Fruit fly (Drosophila melanogaster) whole organism, embryonic: ENCODE measurements around the gene asun.

ENCODE experiments used
- Abd-B ChIP-seq: fragments of 200-800 bp; sonication (Bioruptor generic); optimal IDR thresholded peaks from 2 replicates; lab custom pipeline; 2018; ENCODE audit warnings: missing biosample characterization, mild to moderate bottlenecking, missing genetic modification characterization, moderate library complexity
- Adf1 ChIP-seq: fragments of 200-800 bp; sonication (Bioruptor generic); IDR thresholded peaks from 2 replicates; pipeline ENCODE4 v1.3.6; 2022; ENCODE audit warnings: missing biosample characterization, missing genetic modification characterization
- CG1024 ChIP-seq: fragments of 200-800 bp; sonication (Bioruptor generic); IDR thresholded peaks from 2 replicates; pipeline ENCODE4 v1.3.6; 2022; ENCODE audit warnings: missing biosample characterization, missing genetic modification characterization
- CG10267 ChIP-seq: fragments of 200-800 bp; sonication (Bioruptor generic); optimal IDR thresholded peaks from 2 replicates; lab custom pipeline; 2018; ENCODE audit warnings: missing biosample characterization, mild to moderate bottlenecking, missing genetic modification characterization, moderate library complexity
- CG10274 ChIP-seq: fragments of 200-800 bp; sonication (Bioruptor generic); optimal IDR thresholded peaks from 3 replicates; lab custom pipeline; 2017; ENCODE audit warnings: missing biosample characterization, mild to moderate bottlenecking, missing genetic modification characterization
- CG11504 ChIP-seq: fragments of 200-800 bp; sonication (Bioruptor generic); optimal IDR thresholded peaks from 3 replicates; lab custom pipeline; 2019; ENCODE audit warnings: missing biosample characterization, mild to moderate bottlenecking, missing genetic modification characterization, moderate library complexity
- CG12155 ChIP-seq: fragments of 200-800 bp; sonication (Bioruptor generic); optimal IDR thresholded peaks from 3 replicates; lab custom pipeline; 2016; ENCODE audit warnings: missing biosample characterization, missing genetic modification characterization
- CG16815 ChIP-seq: fragments of 200-800 bp; sonication (Bioruptor generic); optimal IDR thresholded peaks from 3 replicates; lab custom pipeline; 2017; ENCODE audit warnings: missing biosample characterization, mild to moderate bottlenecking, missing genetic modification characterization
- CG17186 ChIP-seq: fragments of 200-800 bp; sonication (Bioruptor generic); optimal IDR thresholded peaks from 3 replicates; lab custom pipeline; 2017; ENCODE audit warnings: missing biosample characterization, missing genetic modification reagents, missing genetic modification characterization
- CG17568 ChIP-seq: fragments of 200-800 bp; sonication (Bioruptor generic); optimal IDR thresholded peaks from 2 replicates; lab custom pipeline; 2018; ENCODE audit warnings: missing biosample characterization, mild to moderate bottlenecking, missing genetic modification characterization, moderate library complexity
- CG18262 ChIP-seq: fragments of 200-800 bp; optimal IDR thresholded peaks from 3 replicates; lab custom pipeline; 2019; ENCODE audit warnings: missing biosample characterization, mild to moderate bottlenecking, missing genetic modification characterization, moderate library complexity
- CG4707 ChIP-seq: fragments of 200-800 bp; sonication (Bioruptor generic); optimal IDR thresholded peaks from 2 replicates; lab custom pipeline; 2018; ENCODE audit warnings: missing biosample characterization, mild to moderate bottlenecking, missing genetic modification characterization, moderate library complexity
- CG8290 ChIP-seq, 3 experiments: fragments of 200-800 bp; sonication (Bioruptor generic); optimal IDR thresholded peaks; 2 replicates each; lab custom pipeline; 2016 to 2019; ENCODE audit warnings: missing biosample characterization in 3 of 3, missing genetic modification characterization in 3 of 3, mild to moderate bottlenecking in 2 of 3, moderate library complexity in 1 of 3
- CG9876 ChIP-seq: fragments of 200-800 bp; sonication (Bioruptor generic); optimal IDR thresholded peaks from 2 replicates; lab custom pipeline; 2016; ENCODE audit warnings: missing biosample characterization, missing genetic modification characterization
- CG9932 ChIP-seq: fragments of 200-800 bp; sonication (Bioruptor generic); IDR thresholded peaks from 2 replicates; pipeline ENCODE4 v1.3.6; 2022; ENCODE audit warnings: missing biosample characterization, missing genetic modification characterization
- Dek ChIP-seq: fragments of 200-800 bp; sonication (Bioruptor generic); optimal IDR thresholded peaks from 3 replicates; lab custom pipeline; 2019; ENCODE audit warnings: missing biosample characterization, mild to moderate bottlenecking, missing genetic modification characterization, moderate library complexity
- Dfd ChIP-seq, 2 experiments: fragments of >200 bp; optimal IDR thresholded peaks; 2 replicates each; lab custom pipeline; 2017; ENCODE audit warnings: missing biosample characterization in 2 of 2, missing genetic modification characterization in 2 of 2
- E2f1 ChIP-seq: fragments of 200-800 bp; sonication (Bioruptor generic); IDR thresholded peaks from 2 replicates; pipeline ENCODE4 v1.3.6; 2022; ENCODE audit warnings: missing biosample characterization, missing genetic modification characterization
- Gug ChIP-seq: fragments of 200-800 bp; sonication (Bioruptor generic); IDR thresholded peaks from 4 replicates; pipeline ENCODE4 v1.3.6; 2022; ENCODE audit warnings: missing biosample characterization, missing genetic modification characterization
- HLH3B ChIP-seq: fragments of 200-800 bp; sonication (Bioruptor generic); IDR thresholded peaks from 2 replicates; pipeline ENCODE4 v1.3.6; 2022; ENCODE audit warnings: missing biosample characterization, missing genetic modification characterization
- MBD-R2 ChIP-seq: fragments of 200-800 bp; sonication (Bioruptor generic); IDR thresholded peaks from 2 replicates; pipeline ENCODE4 v1.3.6; 2022; ENCODE audit warnings: missing biosample characterization, missing genetic modification characterization
- MESR4 ChIP-seq: fragments of 200-800 bp; sonication (Bioruptor generic); optimal IDR thresholded peaks from 2 replicates; lab custom pipeline; 2018; ENCODE audit warnings: missing biosample characterization, mild to moderate bottlenecking, missing genetic modification characterization, moderate library complexity
- Med ChIP-seq: fragments of 200-800 bp; sonication (Bioruptor generic); peaks from one replicate; lab custom pipeline; 2016; ENCODE audit warnings: missing biosample characterization, missing genetic modification characterization, mild to moderate bottlenecking, inconsistent platforms, moderate library complexity
- NC2α ChIP-seq: fragments of 200-800 bp; sonication (Bioruptor generic); optimal IDR thresholded peaks from 2 replicates; lab custom pipeline; 2016; ENCODE audit warnings: missing biosample characterization, missing genetic modification characterization
- Opbp ChIP-seq: fragments of 200-800 bp; sonication (Bioruptor generic); IDR thresholded peaks from 3 replicates; pipeline ENCODE4 v1.3.6; 2022; ENCODE audit warnings: missing biosample characterization, missing genetic modification characterization; ENCODE audit not compliant: partially characterized antibody
- Optix ChIP-seq: fragments of 200-800 bp; sonication (Bioruptor generic); IDR thresholded peaks from 3 replicates; pipeline ENCODE4 v1.3.6; 2022; ENCODE audit warnings: missing biosample characterization, missing genetic modification characterization
- Spps ChIP-seq: fragments of 200-800 bp; sonication (Bioruptor generic); optimal IDR thresholded peaks from 2 replicates; lab custom pipeline; 2018; ENCODE audit warnings: missing biosample characterization, mild to moderate bottlenecking, missing genetic modification characterization
- Vsx1 ChIP-seq: fragments of 200-800 bp; sonication (Bioruptor generic); optimal IDR thresholded peaks from 2 replicates; lab custom pipeline; 2017; ENCODE audit warnings: missing biosample characterization, mild to moderate bottlenecking, missing genetic modification characterization, missing genetic modification reagents
- abd-A ChIP-seq: fragments of 200-800 bp; sonication (Bioruptor generic); optimal IDR thresholded peaks from 3 replicates; lab custom pipeline; 2019; ENCODE audit warnings: missing biosample characterization, mild to moderate bottlenecking, missing genetic modification characterization, moderate library complexity
- amos ChIP-seq: fragments of 200-800 bp; sonication (Bioruptor generic); IDR thresholded peaks from 2 replicates; pipeline ENCODE4 v1.3.6; 2022; ENCODE audit warnings: missing biosample characterization, missing genetic modification characterization; ENCODE audit not compliant: partially characterized antibody
- ara ChIP-seq: fragments of 200-800 bp; sonication (Bioruptor generic); IDR thresholded peaks from 2 replicates; pipeline ENCODE4 v1.3.6; 2022; ENCODE audit warnings: missing biosample characterization, missing genetic modification characterization
- bsh ChIP-seq, 2 experiments: fragments of 200-800 bp; sonication (Bioruptor generic); optimal IDR thresholded peaks; 2 replicates each; lab custom pipeline; 2017 to 2018; ENCODE audit warnings: mild to moderate bottlenecking in 2 of 2, missing biosample characterization in 2 of 2, missing genetic modification characterization in 2 of 2, moderate library complexity in 1 of 2
- en ChIP-seq: fragments of 200-800 bp; sonication (Bioruptor generic); optimal IDR thresholded peaks from 2 replicates; lab custom pipeline; 2016; ENCODE audit warnings: missing biosample characterization, missing genetic modification characterization
- fd64A ChIP-seq: fragments of 200-800 bp; sonication (Bioruptor generic); optimal IDR thresholded peaks from 3 replicates; lab custom pipeline; 2018; ENCODE audit warnings: missing biosample characterization, mild to moderate bottlenecking, missing genetic modification characterization
- lab ChIP-seq: fragments of 200-800 bp; sonication (Bioruptor generic); optimal IDR thresholded peaks from 3 replicates; lab custom pipeline; 2017; ENCODE audit warnings: missing biosample characterization, missing genetic modification characterization, mild to moderate bottlenecking, moderate library complexity, missing genetic modification reagents
- maf-S ChIP-seq: fragments of 200-800 bp; sonication (Bioruptor generic); optimal IDR thresholded peaks from 2 replicates; lab custom pipeline; 2016; ENCODE audit warnings: missing biosample characterization, missing genetic modification characterization
- nerfin-1 ChIP-seq: fragments of 200-800 bp; sonication (Bioruptor generic); optimal IDR thresholded peaks from 3 replicates; lab custom pipeline; 2019; ENCODE audit warnings: missing biosample characterization, mild to moderate bottlenecking, missing genetic modification characterization, moderate library complexity
- pan ChIP-seq, 4 experiments: fragments of >200 bp in 3 of 4; fragments of 200-800 bp in 1 of 4; sonication (Bioruptor generic) in 1 of 4; optimal IDR thresholded peaks in 3 of 4; IDR thresholded peaks in 1 of 4; 2 replicates each; pipeline versions ENCODE4 v1.3.6 to Lab custom; 2017 to 2022; ENCODE audit warnings: missing biosample characterization in 2 of 4, missing genetic modification characterization in 2 of 4, mixed read lengths in 1 of 4
- pros ChIP-seq: fragments of 200-800 bp; sonication (Bioruptor generic); optimal IDR thresholded peaks from 3 replicates; lab custom pipeline; 2019; ENCODE audit warnings: missing biosample characterization, mild to moderate bottlenecking, missing genetic modification characterization, moderate library complexity
- rib ChIP-seq: fragments of 200-800 bp; sonication (Bioruptor generic); IDR thresholded peaks from 2 replicates; pipeline ENCODE4 v1.3.6; 2022; ENCODE audit warnings: missing biosample characterization, missing genetic modification characterization
- tna ChIP-seq: fragments of 200-800 bp; sonication (Bioruptor generic); IDR thresholded peaks from 2 replicates; pipeline ENCODE4 v1.3.6; 2022; ENCODE audit warnings: missing biosample characterization, missing genetic modification characterization; ENCODE audit not compliant: partially characterized antibody
- yki ChIP-seq: fragments of >200 bp; optimal IDR thresholded peaks from 3 replicates; lab custom pipeline; 2018

asun gene

dm6 chr3R:16256135-16256534, 7.9 kb upstream of the asun start (continued):
- TF ChIP-seq MBD-R2 (no peak), CG17186 (GFP tag; lab: Kevin White, UChicago) (no peak), MESR4 (GFP tag; lab: Kevin White, UChicago) (no peak), bsh (GFP tag; optimal IDR thresholded peaks at IDR 0.05; lab: Kevin White, UChicago) (no peak), tna (GFP tag; lab: Robert Waterston, UW) (0 out of 2 replicates have a peak, but pooled peaks have one; percentile 35), Opbp (GFP tag; lab: Robert Waterston, UW) (0 out of 3 replicates have a peak, but pooled peaks have one; percentile 36), CG8290 (GFP tag; optimal IDR thresholded peaks at IDR 0.05; lab: Kevin White, UChicago) (no peak), CG8290 (tag; optimal IDR thresholded peaks at IDR 0.05; lab: Kevin White, UChicago) (peak in 1 of 2 experiments; percentile 75), CG4707 (GFP tag; lab: Kevin White, UChicago) (no peak), ara (GFP tag; lab: Robert Waterston, UW) (no peak), CG9932 (GFP tag; lab: Robert Waterston, UW) (no peak), NC2α (GFP tag; lab: Kevin White, UChicago) (no peak), lab (GFP tag; lab: Kevin White, UChicago) (no peak), Dek (tag; lab: Kevin White, UChicago) (no peak), en (GFP tag; lab: Kevin White, UChicago) (no peak), Vsx1 (GFP tag; lab: Kevin White, UChicago) (no peak), CG9876 (GFP tag; lab: Kevin White, UChicago) (no peak), CG16815 (GFP tag; lab: Kevin White, UChicago) (no peak), CG11504 (tag; lab: Kevin White, UChicago) (no peak), abd-A (tag; lab: Kevin White, UChicago) (peak; percentile 79), CG17568 (GFP tag; lab: Kevin White, UChicago) (no peak), rib (GFP tag; lab: Robert Waterston, UW) (0 out of 2 replicates have a peak, but pooled peaks have one; percentile 11), Adf1 (GFP tag; lab: Robert Waterston, UW) (peak; percentile 70), Gug (GFP tag; lab: Robert Waterston, UW) (no peak), pan (optimal IDR thresholded peaks at IDR 0.05; lab: Kevin White, UChicago) (no peak), pan (GFP tag; optimal IDR thresholded peaks at IDR 0.05 in 1 of 2, IDR thresholded peaks at IDR 0.05 in 1 of 2) (no peak), yki (no peak), maf-S (GFP tag; lab: Kevin White, UChicago) (no peak), HLH3B (GFP tag; lab: Robert Waterston, UW) (no peak), CG10267 (no peak), E2f1 (GFP tag; lab: Robert Waterston, UW) (no peak), Optix (0 out of 3 replicates have a peak, but pooled peaks have one; percentile 27), fd64A (GFP tag; lab: Kevin White, UChicago) (no peak), Spps (tag; lab: Kevin White, UChicago) (no peak), Abd-B (GFP tag; lab: Kevin White, UChicago) (no peak), nerfin-1 (tag; lab: Kevin White, UChicago) (no peak), CG1024 (GFP tag; lab: Robert Waterston, UW) (no peak), CG12155 (GFP tag; lab: Kevin White, UChicago) (no peak), amos (GFP tag; lab: Robert Waterston, UW) (no peak; the same call in 1 of the 2 replicates), CG18262 (tag; lab: Kevin White, UChicago) (no peak)

dm6 chr3R:16257346-16257745, 6.7 kb upstream of the asun start:
- no peak for TF ChIP-seq pros
- TF ChIP-seq Dfd (GFP tag; optimal IDR thresholded peaks at IDR 0.05; lab: Kevin White, UChicago) = peak in 1 of 2 experiments; percentile 57
- TF ChIP-seq CG10274 = no peak
- TF ChIP-seq tna (GFP tag; lab: Robert Waterston, UW) = 0 out of 2 replicates have a peak, but pooled peaks have one; percentile 20
- peak; percentile 50 for TF ChIP-seq Med
